Worm (Caenorhabditis elegans): ENCODE data around the gene F58H1.8.

The F58H1.8 gene

ce11 chrV:11900127-11900526 is 34.8 kb upstream of the F58H1.8 start (continued):
- TF ChIP-seq daf-16 (GFP tag; optimal IDR thresholded peaks at IDR 0.05), result no peak
- TF ChIP-seq daf-16 (tag; optimal IDR thresholded peaks at IDR 0.05), result peak; percentile 29
- TF ChIP-seq hlh-30 (tag; optimal IDR thresholded peaks at IDR 0.05; ENCODE audit: insufficient read depth), result no peak
- TF ChIP-seq ZK337.2 (GFP tag; IDR thresholded peaks at IDR 0.05), result no peak
- TF ChIP-seq F49E8.2 (tag; optimal IDR thresholded peaks at IDR 0.05; ENCODE audit: borderline replicate concordance), result no peak
- no peak for TF ChIP-seq nhr-77 (tag; optimal IDR thresholded peaks at IDR 0.05)
- TF ChIP-seq F10B5.3 (tag; optimal IDR thresholded peaks at IDR 0.05), result no peak
- TF ChIP-seq daf-8 (GFP tag; IDR thresholded peaks at IDR 0.05), result no peak
- no peak for TF ChIP-seq ztf-7 (tag; optimal IDR thresholded peaks at IDR 0.05)
- no peak for TF ChIP-seq madf-9 (GFP tag; conservative IDR thresholded peaks at IDR 0.05)
- TF ChIP-seq madf-5 (GFP tag; IDR thresholded peaks at IDR 0.05), result no peak
- TF ChIP-seq mxl-3 (GFP tag; optimal IDR thresholded peaks at IDR 0.05), result no peak
- TF ChIP-seq ceh-32 (tag; optimal IDR thresholded peaks at IDR 0.05; ENCODE audit: poor library complexity), result no peak

ce11 chrV:11901260-11901659 is 33.7 kb upstream of the F58H1.8 start:
- TF ChIP-seq Y5F2A.4 (GFP tag; optimal IDR thresholded peaks at IDR 0.05) (no peak), T26A8.4 (GFP tag; IDR thresholded peaks at IDR 0.05) (no peak), vab-7 (GFP tag; IDR thresholded peaks at IDR 0.05) (no peak), aha-1 (tag) (peak; percentile 94), dpl-1 (GFP tag; optimal IDR thresholded peaks at IDR 0.05) (no peak), fkh-10 (GFP tag; optimal IDR thresholded peaks at IDR 0.05) (no peak)

- TF ChIP-seq duxl-1 (tag; optimal IDR thresholded peaks at IDR 0.05; ENCODE audit: poor library complexity) (no peak), ztf-7 (tag; optimal IDR thresholded peaks at IDR 0.05) (no peak), F26F4.8 (GFP tag; conservative IDR thresholded peaks at IDR 0.05) (no peak), unc-62 (GFP tag; optimal IDR thresholded peaks at IDR 0.05 in 1 of 2) (peak in 1 of 2 experiments; percentile 81), unc-62 (tag; optimal IDR thresholded peaks at IDR 0.05) (no peak)
Measured at ce11 chrV:11902161-11902560, 32.8 kb upstream of the F58H1.8 start.

- TF ChIP-seq aha-1 (tag), result peak; percentile 93
- TF ChIP-seq lir-3 (tag; optimal IDR thresholded peaks at IDR 0.05), result no peak
Measured at ce11 chrV:11905977-11906376, 29.0 kb upstream of the F58H1.8 start.

ce11 chrV:11913283-11913682 is 21.7 kb upstream of the F58H1.8 start:
- TF ChIP-seq unc-62 (GFP tag; optimal IDR thresholded peaks at IDR 0.05 in 1 of 2), result peak in 1 of 2 experiments; percentile 82
- no peak for TF ChIP-seq unc-62 (tag; optimal IDR thresholded peaks at IDR 0.05)
- TF ChIP-seq daf-16 (GFP tag; optimal IDR thresholded peaks at IDR 0.05), result no peak
- TF ChIP-seq daf-16 (tag; optimal IDR thresholded peaks at IDR 0.05), result no peak

ce11 chrV:11917186-11917585 is 17.8 kb upstream of the F58H1.8 start, which contains the start of gene R31.2:
R31.2 (plus strand) TSS chrV:11917573.
- TF ChIP-seq ZK337.2 (GFP tag; IDR thresholded peaks at IDR 0.05) (no peak), egl-27 (tag; optimal IDR thresholded peaks at IDR 0.05) (no peak), nhr-10 (tag; optimal IDR thresholded peaks at IDR 0.05) (no peak), nhr-6 (tag; optimal IDR thresholded peaks at IDR 0.05) (no peak), mep-1 (tag; optimal IDR thresholded peaks at IDR 0.05) (no peak), arid-1 (GFP tag; conservative IDR thresholded peaks at IDR 0.05) (no peak), zfp-2 (tag; optimal IDR thresholded peaks at IDR 0.05) (no peak), lin-38 (GFP tag; IDR thresholded peaks at IDR 0.05) (no peak), nhr-28 (tag; optimal IDR thresholded peaks at IDR 0.05) (no peak), nhr-102 (tag; optimal IDR thresholded peaks at IDR 0.05) (no peak), lir-3 (tag; optimal IDR thresholded peaks at IDR 0.05) (no peak), zip-11 (GFP tag; IDR thresholded peaks at IDR 0.05) (no peak), ces-1 (GFP tag; optimal IDR thresholded peaks at IDR 0.05) (no peak), nhr-11 (tag; optimal IDR thresholded peaks at IDR 0.05) (no peak), snpc-1.2 (GFP tag; IDR thresholded peaks at IDR 0.05) (no peak), dve-1 (tag; optimal IDR thresholded peaks at IDR 0.05; ENCODE audit: insufficient read depth) (no peak), mdl-1 (tag; optimal IDR thresholded peaks at IDR 0.05) (no peak), ceh-28 (tag; optimal IDR thresholded peaks at IDR 0.05) (no peak)
